Worm (Caenorhabditis elegans) whole organism, L3 larva: ENCODE measurements around the gene phf-33.

Experiments used
- egl-27 ChIP-seq: sonication (generic microtip); optimal IDR thresholded peaks from 4 replicates; lab custom pipeline; 2017; ENCODE audit warnings: missing biosample characterization, missing genetic modification reagents, missing genetic modification characterization
- fkh-10 ChIP-seq: sonication (generic microtip); optimal IDR thresholded peaks from 2 replicates; lab custom pipeline; 2017; ENCODE audit warnings: missing biosample characterization, missing genetic modification reagents, missing genetic modification characterization
- jun-1 ChIP-seq: fragments of 150-350 bp; optimal IDR thresholded peaks from 2 replicates; lab custom pipeline; 2014; ENCODE audit warnings: missing biosample characterization, missing genetic modification reagents, missing genetic modification characterization
- mdl-1 ChIP-seq: fragments of 150-350 bp; optimal IDR thresholded peaks from 2 replicates; lab custom pipeline; 2014; ENCODE audit warnings: missing biosample characterization, missing genetic modification characterization
- nfya-1 ChIP-seq: sonication (generic microtip); optimal IDR thresholded peaks from 2 replicates; lab custom pipeline; 2017; ENCODE audit warnings: missing genetic modification characterization, mild to moderate bottlenecking, missing compliant biosample characterization, antibody characterized with exemption, moderate library complexity; ENCODE audit not compliant: insufficient read depth
- nhr-28 ChIP-seq: fragments of 150-350 bp; optimal IDR thresholded peaks from 2 replicates; lab custom pipeline; 2014; ENCODE audit warnings: missing biosample characterization, missing genetic modification characterization
- pqm-1 ChIP-seq: fragments of 150-350 bp; optimal IDR thresholded peaks from 2 replicates; lab custom pipeline; 2017; ENCODE audit warnings: missing biosample characterization, missing genetic modification characterization, inconsistent platforms
- snpc-4 ChIP-seq: fragments of 150-350 bp; optimal IDR thresholded peaks from 2 replicates; lab custom pipeline; 2014; ENCODE audit warnings: missing biosample characterization, missing genetic modification characterization
- unc-39 ChIP-seq: sonication (generic microtip); optimal IDR thresholded peaks from 4 replicates; lab custom pipeline; 2017; ENCODE audit warnings: missing biosample characterization, missing genetic modification characterization
- unc-62 ChIP-seq: fragments of 150-350 bp; sonication (generic microtip); optimal IDR thresholded peaks from 4 replicates; lab custom pipeline; 2014; ENCODE audit warnings: missing biosample characterization, missing genetic modification reagents, missing genetic modification characterization

- TF ChIP-seq nhr-28 (tag; lab: Kevin White, UChicago): no peak
- no peak for TF ChIP-seq fkh-10 (GFP tag; lab: Kevin White, UChicago)
- no peak for TF ChIP-seq unc-62 (GFP tag; lab: Kevin White, UChicago)
- no peak for TF ChIP-seq pqm-1 (tag; lab: Kevin White, UChicago)
- TF ChIP-seq jun-1 (tag; lab: Kevin White, UChicago): no peak
- no peak for TF ChIP-seq unc-39
- no peak for TF ChIP-seq nfya-1 (tag; lab: Kevin White, UChicago)
- no peak for TF ChIP-seq egl-27 (tag; lab: Kevin White, UChicago)
- no peak for TF ChIP-seq snpc-4
- no peak for TF ChIP-seq mdl-1
These were observed 51.0 kb downstream of the phf-33 start for ce11 chrX:13227778-13228177.
